Worm (Caenorhabditis elegans): Measurements from ENCODE around the gene mrp-8.

The mrp-8 gene

DNA sequence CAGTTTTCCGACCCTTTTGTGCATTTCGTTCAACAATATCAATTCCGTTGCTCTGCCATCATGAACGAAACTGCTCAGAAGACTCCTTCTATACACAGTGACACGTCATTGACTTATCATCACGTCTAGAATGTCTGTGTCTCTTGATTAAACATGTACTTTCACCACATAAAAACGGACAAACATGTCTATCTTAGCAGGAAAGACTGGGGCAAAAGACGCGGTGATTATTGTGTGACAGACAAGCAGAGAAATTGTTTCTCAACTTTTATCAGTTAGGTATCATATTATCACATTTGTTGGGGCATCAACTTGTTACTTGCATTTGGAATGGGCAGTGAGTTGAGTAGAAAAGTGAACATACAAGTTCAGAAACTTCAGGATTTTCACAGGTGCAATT is 22.3 kb upstream of the mrp-8 start:
- peak; percentile 88 for TF ChIP-seq elt-2 (tag; optimal IDR thresholded peaks at IDR 0.05)
- TF ChIP-seq hlh-15 (tag; optimal IDR thresholded peaks at IDR 0.05): no peak

DNA sequence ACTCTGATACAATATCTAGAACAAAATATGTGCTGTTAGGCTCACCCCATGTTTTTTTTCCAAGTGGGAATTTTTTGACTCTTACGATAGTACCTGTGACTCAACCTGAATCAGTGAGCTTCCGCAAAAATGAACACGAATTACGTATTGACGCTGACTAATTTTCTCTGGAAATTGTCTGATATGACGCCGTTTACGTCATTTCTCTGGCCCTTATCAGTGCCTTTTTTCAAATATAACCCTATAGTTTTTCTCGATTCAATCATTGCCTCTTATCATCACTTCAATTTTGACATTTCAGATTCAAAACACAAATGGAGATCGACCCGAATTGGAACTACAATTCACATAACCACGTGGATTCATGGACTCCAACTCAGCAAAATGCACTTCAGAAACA is 15.8 kb upstream of the mrp-8 start, which contains the start of gene Y75B8A.28:
Y75B8A.28 (plus strand) TSS at position 296 of the 400 bp plus-strand sequence.
- TF ChIP-seq pros-1 (tag; optimal IDR thresholded peaks at IDR 0.05): no peak
- TF ChIP-seq elt-2 (tag; optimal IDR thresholded peaks at IDR 0.05): peak; percentile 85
- TF ChIP-seq hlh-15 (tag; optimal IDR thresholded peaks at IDR 0.05): no peak
- no peak for TF ChIP-seq pha-4 (tag; optimal IDR thresholded peaks at IDR 0.05)
- no peak for TF ChIP-seq unc-55 (GFP tag; optimal IDR thresholded peaks at IDR 0.05)

- TF ChIP-seq pha-2 (tag; optimal IDR thresholded peaks at IDR 0.05) (no peak), elt-2 (tag; optimal IDR thresholded peaks at IDR 0.05) (peak; percentile 40)
Observed at ce11 chrIII:12317492-12317891, 14.5 kb upstream of the mrp-8 start.

- TF ChIP-seq rnt-1 (tag; optimal IDR thresholded peaks at IDR 0.05): no peak
- no peak for TF ChIP-seq F13H6.1 (tag; optimal IDR thresholded peaks at IDR 0.05)
- TF ChIP-seq ceh-24 (tag; optimal IDR thresholded peaks at IDR 0.05): no peak
- TF ChIP-seq sox-2 (GFP tag; IDR thresholded peaks at IDR 0.05): no peak
- no peak for TF ChIP-seq unc-55 (GFP tag; optimal IDR thresholded peaks at IDR 0.05)
- TF ChIP-seq ceh-14 (tag; optimal IDR thresholded peaks at IDR 0.05): no peak
- no peak for TF ChIP-seq K09A11.1 (tag; optimal IDR thresholded peaks at IDR 0.05; ENCODE audit: insufficient read depth)
- no peak for TF ChIP-seq ceh-19 (GFP tag; optimal IDR thresholded peaks at IDR 0.05)
- no peak for TF ChIP-seq ceh-18 (tag; optimal IDR thresholded peaks at IDR 0.05)
- no peak for TF ChIP-seq che-1 (tag; optimal IDR thresholded peaks at IDR 0.05)
Observed at ce11 chrIII:12315179-12315578, 12.2 kb upstream of the mrp-8 start, which contains the start of gene Y75B8A.37. TSS of gene Y75B8A.37 (plus strand) at chrIII:12315479.

- TF ChIP-seq pha-4 (tag; optimal IDR thresholded peaks at IDR 0.05): no peak
- TF ChIP-seq T23F11.4 (GFP tag; optimal IDR thresholded peaks at IDR 0.05): no peak
- TF ChIP-seq hlh-13 (GFP tag; optimal IDR thresholded peaks at IDR 0.05): no peak
- TF ChIP-seq dmd-4 (tag; optimal IDR thresholded peaks at IDR 0.05; ENCODE audit: borderline replicate concordance): no peak
- no peak for TF ChIP-seq pha-2 (tag; optimal IDR thresholded peaks at IDR 0.05)
- TF ChIP-seq ref-2 (tag; optimal IDR thresholded peaks at IDR 0.05): no peak
- no peak for TF ChIP-seq ceh-19 (GFP tag; optimal IDR thresholded peaks at IDR 0.05)
- no peak for TF ChIP-seq lim-6 (tag; optimal IDR thresholded peaks at IDR 0.05)
- no peak for TF ChIP-seq ceh-2 (tag; optimal IDR thresholded peaks at IDR 0.05)
- no peak for TF ChIP-seq pax-1 (tag; optimal IDR thresholded peaks at IDR 0.05)
- TF ChIP-seq fkh-6 (tag; optimal IDR thresholded peaks at IDR 0.05): no peak
- TF ChIP-seq gmeb-2 (tag; optimal IDR thresholded peaks at IDR 0.05): no peak
- no peak for TF ChIP-seq pros-1 (tag; optimal IDR thresholded peaks at IDR 0.05)
- TF ChIP-seq sox-4 (tag; optimal IDR thresholded peaks at IDR 0.05): no peak
- no peak for TF ChIP-seq hlh-6 (tag; optimal IDR thresholded peaks at IDR 0.05)
- TF ChIP-seq ceh-30 (tag; optimal IDR thresholded peaks at IDR 0.05): no peak
- no peak for TF ChIP-seq unc-3 (GFP tag; conservative IDR thresholded peaks at IDR 0.05)
- no peak for TF ChIP-seq unc-3 (tag; optimal IDR thresholded peaks at IDR 0.05)
- no peak for TF ChIP-seq nhr-11 (tag; optimal IDR thresholded peaks at IDR 0.05)
- no peak for TF ChIP-seq ahr-1 (tag; optimal IDR thresholded peaks at IDR 0.05)
- TF ChIP-seq syd-9 (tag; optimal IDR thresholded peaks at IDR 0.05): no peak
Observed at ce11 chrIII:12312886-12313285, 9.9 kb upstream of the mrp-8 start, which contains the start of gene Y75B8A.39. TSS of gene Y75B8A.39 (plus strand) at chrIII:12313186.

DNA sequence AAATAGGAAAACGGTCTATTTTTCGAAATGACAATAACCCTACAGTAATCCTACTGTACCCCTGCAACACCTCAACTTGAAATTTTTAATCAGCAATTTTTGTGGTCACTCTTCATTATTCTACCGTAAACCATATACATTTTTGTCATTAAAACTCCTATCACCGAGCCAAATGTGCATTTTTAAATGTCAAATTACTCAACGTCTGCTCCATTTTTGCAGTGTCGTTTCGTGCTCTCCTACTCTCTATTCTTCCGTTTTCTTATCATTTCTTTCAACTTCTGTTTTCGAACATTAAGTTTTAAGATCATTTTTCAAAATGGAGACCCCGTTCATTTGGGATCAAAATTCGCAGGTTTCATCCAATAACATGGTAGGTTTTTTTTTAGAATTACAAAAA is 4.5 kb upstream of the mrp-8 start, which contains the start of gene pqn-92:
pqn-92 (plus strand) TSS at position 307 of the 400 bp plus-strand sequence.
- TF ChIP-seq odd-2 (tag; optimal IDR thresholded peaks at IDR 0.05) (no peak), npax-4 (tag; optimal IDR thresholded peaks at IDR 0.05) (no peak), unc-86 (tag; optimal IDR thresholded peaks at IDR 0.05) (no peak), ceh-6 (GFP tag; optimal IDR thresholded peaks at IDR 0.05) (no peak), lim-6 (tag; optimal IDR thresholded peaks at IDR 0.05) (no peak), pha-2 (tag; optimal IDR thresholded peaks at IDR 0.05) (no peak), ref-2 (tag; optimal IDR thresholded peaks at IDR 0.05) (no peak), pros-1 (tag; optimal IDR thresholded peaks at IDR 0.05) (no peak), zip-5 (tag; optimal IDR thresholded peaks at IDR 0.05) (no peak), dve-1 (tag; optimal IDR thresholded peaks at IDR 0.05) (no peak), syd-9 (tag; optimal IDR thresholded peaks at IDR 0.05) (no peak), mec-3 (tag; optimal IDR thresholded peaks at IDR 0.05; ENCODE audit: borderline replicate concordance) (no peak), ama-1 (optimal IDR thresholded peaks at IDR 0.05) (no peak), ceh-30 (tag; optimal IDR thresholded peaks at IDR 0.05) (no peak)
